Worm (Caenorhabditis elegans) whole organism, L4 larva: ENCODE results near the gene F59E12.15.

Experiments used
- F10B5.3 ChIP-seq: sonication (generic microtip); optimal IDR thresholded peaks from 2 replicates; lab custom pipeline; 2016; ENCODE audit warnings: mild to moderate bottlenecking, missing genetic modification characterization, missing compliant biosample characterization
- F26F4.8 ChIP-seq: fragments of 200-800 bp; sonication (Bioruptor generic); conservative IDR thresholded peaks from 2 replicates; pipeline ENCODE4 v1.3.6; 2022; ENCODE audit warnings: missing genetic modification characterization, missing compliant biosample characterization
- F44E2.7 ChIP-seq: fragments of 200-800 bp; sonication (Bioruptor generic); IDR thresholded peaks from 2 replicates; pipeline ENCODE4 v2.1.2; 2022; ENCODE audit warnings: missing genetic modification characterization, missing compliant biosample characterization
- Y105C5A.15 ChIP-seq: fragments of 200-800 bp; sonication (Bioruptor generic); IDR thresholded peaks from 2 replicates; pipeline ENCODE4 v1.3.6; 2022; ENCODE audit warnings: missing genetic modification characterization, missing compliant biosample characterization
- Y48G9A.11 ChIP-seq: fragments of 200-800 bp; sonication (Bioruptor generic); IDR thresholded peaks from 2 replicates; pipeline ENCODE4 v1.3.6; 2022; ENCODE audit warnings: missing genetic modification reagents, missing genetic modification characterization, missing compliant biosample characterization
- Y75B8A.6 ChIP-seq: fragments of 200-800 bp; sonication (Bioruptor generic); IDR thresholded peaks from 2 replicates; pipeline ENCODE4 v1.3.6; 2022; ENCODE audit warnings: missing genetic modification reagents, missing genetic modification characterization, missing compliant biosample characterization
- ZK337.2 ChIP-seq: fragments of 200-800 bp; sonication (Bioruptor generic); IDR thresholded peaks from 2 replicates; pipeline ENCODE4 v1.3.6; 2022; ENCODE audit warnings: missing genetic modification reagents, missing genetic modification characterization, missing compliant biosample characterization
- ZK546.5 ChIP-seq, 2 experiments: sonication (generic microtip); optimal IDR thresholded peaks; 2 replicates each; lab custom pipeline; 2017; ENCODE audit warnings: missing biosample characterization in 2 of 2, missing genetic modification characterization in 2 of 2
- aha-1 ChIP-seq: fragments of 150-350 bp; peaks from one replicate; lab custom pipeline; 2014; ENCODE audit warnings: missing biosample characterization, missing genetic modification characterization
- ceh-20 ChIP-seq: fragments of 200-800 bp; sonication (Bioruptor generic); IDR thresholded peaks from 2 replicates; pipeline ENCODE4 v1.3.6; 2022; ENCODE audit warnings: missing genetic modification reagents, missing genetic modification characterization, missing compliant biosample characterization
- ceh-32 ChIP-seq: sonication (generic microtip); optimal IDR thresholded peaks from 2 replicates; lab custom pipeline; 2016; ENCODE audit warnings: mild to moderate bottlenecking, missing genetic modification characterization, missing compliant biosample characterization; ENCODE audit not compliant: poor library complexity
- daf-12 ChIP-seq: fragments of 150-350 bp; optimal IDR thresholded peaks from 2 replicates; lab custom pipeline; 2014; ENCODE audit warnings: missing biosample characterization, missing genetic modification reagents, missing genetic modification characterization
- daf-19 ChIP-seq: fragments of 200-800 bp; sonication (Bioruptor generic); conservative IDR thresholded peaks from 2 replicates; pipeline ENCODE4 v1.3.6; 2022; ENCODE audit warnings: missing genetic modification characterization, missing compliant biosample characterization
- daf-8 ChIP-seq: fragments of 200-800 bp; sonication (Bioruptor generic); IDR thresholded peaks from 2 replicates; pipeline ENCODE4 v1.3.6; 2022; ENCODE audit warnings: missing genetic modification characterization, missing compliant biosample characterization
- dmd-8 ChIP-seq: fragments of 200-800 bp; sonication (Bioruptor generic); IDR thresholded peaks from 2 replicates; pipeline ENCODE4 v1.3.6; 2022; ENCODE audit warnings: missing genetic modification characterization, missing compliant biosample characterization
- dpl-1 ChIP-seq: fragments of 150-350 bp; optimal IDR thresholded peaks from 2 replicates; lab custom pipeline; 2014; ENCODE audit warnings: missing biosample characterization, missing genetic modification reagents, missing genetic modification characterization
- duxl-1 ChIP-seq: sonication (generic microtip); optimal IDR thresholded peaks from 2 replicates; lab custom pipeline; 2016; ENCODE audit warnings: mild to moderate bottlenecking, missing genetic modification characterization, moderate library complexity, missing compliant biosample characterization; ENCODE audit not compliant: poor library complexity
- dve-1 ChIP-seq: sonication (generic microtip); optimal IDR thresholded peaks from 2 replicates; lab custom pipeline; 2017; ENCODE audit warnings: antibody characterized with exemption, mild to moderate bottlenecking, missing genetic modification characterization, missing compliant biosample characterization; ENCODE audit not compliant: insufficient read depth
- egl-43 ChIP-seq: fragments of 200-800 bp; sonication (Bioruptor generic); IDR thresholded peaks from 2 replicates; pipeline ENCODE4 v1.3.6; 2022; ENCODE audit warnings: missing genetic modification reagents, missing genetic modification characterization, missing compliant biosample characterization
- hlh-30 ChIP-seq: sonication (generic microtip); optimal IDR thresholded peaks from 2 replicates; lab custom pipeline; 2017; ENCODE audit warnings: antibody characterized with exemption, mild to moderate bottlenecking, missing genetic modification characterization, missing compliant biosample characterization; ENCODE audit not compliant: insufficient read depth
- hmg-1.1 ChIP-seq: fragments of 200-800 bp; sonication (Bioruptor generic); IDR thresholded peaks from 2 replicates; pipeline ENCODE4 v1.3.6; 2022; ENCODE audit warnings: missing genetic modification reagents, missing genetic modification characterization, missing compliant biosample characterization
- jun-1 ChIP-seq: fragments of 150-350 bp; optimal IDR thresholded peaks from 2 replicates; lab custom pipeline; 2014; ENCODE audit warnings: missing biosample characterization, missing genetic modification reagents, missing genetic modification characterization
- lin-38 ChIP-seq: fragments of 200-800 bp; sonication (Bioruptor generic); IDR thresholded peaks from 2 replicates; pipeline ENCODE4 v1.3.6; 2022; ENCODE audit warnings: missing genetic modification reagents, missing genetic modification characterization, missing compliant biosample characterization
- lir-3 ChIP-seq: sonication (generic microtip); optimal IDR thresholded peaks from 2 replicates; lab custom pipeline; 2016; ENCODE audit warnings: mild to moderate bottlenecking, missing genetic modification characterization, missing compliant biosample characterization
- lsy-2 ChIP-seq, 2 experiments: fragments of 150-350 bp in 1 of 2; sonication (generic microtip) in 1 of 2; optimal IDR thresholded peaks; 2 replicates each; lab custom pipeline; 2014 to 2017; ENCODE audit warnings: missing biosample characterization in 2 of 2, missing genetic modification characterization in 2 of 2
- madf-5 ChIP-seq, 2 experiments: fragments of 200-800 bp; sonication (Bioruptor generic); IDR thresholded peaks; 2 replicates each; pipeline ENCODE4 v1.3.6; 2022; ENCODE audit warnings: missing compliant biosample characterization in 2 of 2, missing genetic modification characterization in 2 of 2
- mep-1 ChIP-seq: fragments of 150-350 bp; sonication (generic microtip); optimal IDR thresholded peaks from 3 replicates; lab custom pipeline; 2014; ENCODE audit warnings: missing biosample characterization, missing genetic modification characterization
- mes-2 ChIP-seq: sonication (generic microtip); optimal IDR thresholded peaks from 2 replicates; lab custom pipeline; 2016; ENCODE audit warnings: missing genotype, mild to moderate bottlenecking, missing genetic modification characterization, missing compliant biosample characterization; ENCODE audit not compliant: poor library complexity, severe bottlenecking
- nhr-111 ChIP-seq: fragments of 200-800 bp; sonication (Bioruptor generic); optimal IDR thresholded peaks from 2 replicates; lab custom pipeline; 2018; ENCODE audit warnings: mild to moderate bottlenecking, missing genetic modification characterization, missing compliant biosample characterization
- nhr-237 ChIP-seq: sonication (generic microtip); optimal IDR thresholded peaks from 2 replicates; lab custom pipeline; 2017; ENCODE audit warnings: missing biosample characterization, missing genetic modification characterization
- nhr-25 ChIP-seq: sonication (generic microtip); optimal IDR thresholded peaks from 2 replicates; lab custom pipeline; 2017; ENCODE audit warnings: missing genetic modification characterization, mild to moderate bottlenecking, missing compliant biosample characterization, antibody characterized with exemption, moderate library complexity, borderline replicate concordance; ENCODE audit not compliant: insufficient read depth
- nhr-28 ChIP-seq: fragments of 150-350 bp; optimal IDR thresholded peaks from 2 replicates; lab custom pipeline; 2014; ENCODE audit warnings: missing biosample characterization, missing genetic modification characterization
- nhr-41 ChIP-seq: fragments of 200-800 bp; sonication (Bioruptor generic); IDR thresholded peaks from 2 replicates; pipeline ENCODE4 v1.3.6; 2022; ENCODE audit warnings: missing genetic modification reagents, missing genetic modification characterization, missing compliant biosample characterization
- nhr-42 ChIP-seq: fragments of 200-800 bp; sonication (Bioruptor generic); IDR thresholded peaks from 2 replicates; pipeline ENCODE4 v1.3.6; 2022; ENCODE audit warnings: missing genetic modification characterization, missing compliant biosample characterization
- nhr-76 ChIP-seq: fragments of 150-350 bp; optimal IDR thresholded peaks from 2 replicates; lab custom pipeline; 2014; ENCODE audit warnings: missing biosample characterization, missing genetic modification characterization
- nhr-77 ChIP-seq: fragments of 150-350 bp; optimal IDR thresholded peaks from 2 replicates; lab custom pipeline; 2014; ENCODE audit warnings: missing biosample characterization, missing genetic modification characterization
- pqm-1 ChIP-seq: sonication (generic microtip); optimal IDR thresholded peaks from 2 replicates; lab custom pipeline; 2017; ENCODE audit warnings: missing biosample characterization, missing genetic modification characterization
- rbr-2 ChIP-seq: sonication (generic microtip); optimal IDR thresholded peaks from 2 replicates; lab custom pipeline; 2016; ENCODE audit warnings: missing genotype, missing genetic modification characterization, missing compliant biosample characterization
- sdz-12 ChIP-seq: fragments of 200-800 bp; sonication (Bioruptor generic); optimal IDR thresholded peaks from 2 replicates; lab custom pipeline; 2018; ENCODE audit warnings: mild to moderate bottlenecking, missing genetic modification characterization, missing compliant biosample characterization
- set-16 ChIP-seq: fragments of 200-800 bp; sonication (Bioruptor generic); IDR thresholded peaks from 2 replicates; pipeline ENCODE4 v1.3.6; 2022; ENCODE audit warnings: missing genetic modification reagents, missing genetic modification characterization, missing compliant biosample characterization
- spr-3 ChIP-seq: fragments of 200-800 bp; sonication (Bioruptor generic); optimal IDR thresholded peaks from 2 replicates; lab custom pipeline; 2018; ENCODE audit warnings: mild to moderate bottlenecking, missing genetic modification characterization, missing compliant biosample characterization
- tag-97 ChIP-seq: fragments of 200-800 bp; sonication (Bioruptor generic); IDR thresholded peaks from 2 replicates; pipeline ENCODE4 v1.3.6; 2022; ENCODE audit warnings: missing genetic modification characterization, missing compliant biosample characterization
- unc-130 ChIP-seq: sonication (generic microtip); optimal IDR thresholded peaks from 2 replicates; lab custom pipeline; 2016; ENCODE audit warnings: missing genetic modification reagents, missing genetic modification characterization, missing compliant biosample characterization
- unc-62 ChIP-seq, 3 experiments: fragments of 150-350 bp in 1 of 3; sonication (generic microtip); optimal IDR thresholded peaks in 2 of 3; peaks in 1 of 3; 1 replicate in 1 of 3; 2 replicates in 2 of 3; lab custom pipeline; 2014 to 2017; ENCODE audit warnings: missing biosample characterization in 3 of 3, missing genetic modification characterization in 3 of 3, missing genetic modification reagents in 3 of 3, missing genotype in 1 of 3
- zag-1 ChIP-seq: fragments of 150-350 bp; optimal IDR thresholded peaks from 2 replicates; lab custom pipeline; 2014; ENCODE audit warnings: missing biosample characterization, missing genetic modification characterization
- zip-11 ChIP-seq: fragments of 200-800 bp; sonication (Bioruptor generic); IDR thresholded peaks from 2 replicates; pipeline ENCODE4 v1.3.6; 2022; ENCODE audit warnings: missing genetic modification characterization, missing compliant biosample characterization
- zip-2 ChIP-seq: fragments of 150-350 bp; optimal IDR thresholded peaks from 2 replicates; lab custom pipeline; 2014; ENCODE audit warnings: missing biosample characterization, missing genetic modification characterization
- ztf-11 ChIP-seq: fragments of 150-350 bp; optimal IDR thresholded peaks from 2 replicates; lab custom pipeline; 2014; ENCODE audit warnings: missing biosample characterization, missing genetic modification characterization

The F59E12.15 gene

DNA sequence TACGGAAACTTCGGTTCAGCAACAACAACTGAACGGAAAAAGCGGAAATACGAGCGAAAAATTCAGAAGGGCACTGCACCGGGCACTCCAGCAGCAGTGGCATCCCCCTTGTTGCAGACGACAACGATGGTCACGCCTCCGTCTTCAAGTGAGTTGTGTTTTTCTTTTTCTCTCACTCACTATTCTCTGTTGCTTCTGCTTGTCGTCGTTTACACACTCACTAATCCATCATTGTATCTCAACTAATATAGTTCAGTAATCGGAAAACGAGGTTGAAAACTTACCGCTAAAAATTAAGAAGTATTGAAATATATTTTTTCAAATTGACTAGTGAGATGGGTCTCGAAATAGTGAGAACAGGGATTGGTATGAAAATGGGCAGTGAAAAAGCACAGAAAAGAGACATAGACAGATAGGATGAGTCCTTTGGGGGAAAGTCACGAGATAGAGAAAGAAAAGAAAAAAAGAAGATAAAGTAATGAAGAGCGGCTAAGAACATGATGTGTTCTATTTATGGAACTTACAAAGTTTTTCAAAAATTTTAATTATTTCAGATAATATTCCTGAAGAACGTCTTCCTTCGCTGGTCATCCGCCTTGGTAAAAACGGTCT lies 35.1 kb upstream of the F59E12.15 start:
- 0 out of 2 replicates have a peak, but pooled peaks have one; percentile 37 for TF ChIP-seq Y48G9A.11
- no peak for TF ChIP-seq F44E2.7 (GFP tag; lab: Robert Waterston, UW)
- TF ChIP-seq zag-1 (tag; lab: Kevin White, UChicago) = no peak
- peak in 1 of 2 experiments; percentile 50 for TF ChIP-seq lsy-2 (tag; optimal IDR thresholded peaks at IDR 0.05; lab: Kevin White, UChicago)
- no peak for TF ChIP-seq nhr-41 (GFP tag; lab: Robert Waterston, UW)
- TF ChIP-seq nhr-25 = no peak
- TF ChIP-seq rbr-2 (tag; lab: Kevin White, UChicago) = peak; percentile 13
- peak; percentile 73 for TF ChIP-seq hlh-30 (tag; lab: Kevin White, UChicago)
- TF ChIP-seq spr-3 = no peak
- peak; percentile 70 for TF ChIP-seq aha-1 (tag; lab: Kevin White, UChicago)
- no peak for TF ChIP-seq tag-97
- peak; percentile 5 for TF ChIP-seq sdz-12 (GFP tag; lab: Kevin White, UChicago)
- no peak for TF ChIP-seq egl-43 (GFP tag; lab: Robert Waterston, UW)
- peak; percentile 8 for TF ChIP-seq mep-1 (tag; lab: Kevin White, UChicago)
- TF ChIP-seq unc-62 (GFP tag; optimal IDR thresholded peaks at IDR 0.05 in 1 of 2; lab: Kevin White, UChicago) = peak in 1 of 2 experiments; percentile 91
- TF ChIP-seq unc-62 (tag; optimal IDR thresholded peaks at IDR 0.05; lab: Kevin White, UChicago) = no peak
- no peak for TF ChIP-seq duxl-1
- TF ChIP-seq unc-130 (GFP tag; lab: Kevin White, UChicago) = no peak

DNA sequence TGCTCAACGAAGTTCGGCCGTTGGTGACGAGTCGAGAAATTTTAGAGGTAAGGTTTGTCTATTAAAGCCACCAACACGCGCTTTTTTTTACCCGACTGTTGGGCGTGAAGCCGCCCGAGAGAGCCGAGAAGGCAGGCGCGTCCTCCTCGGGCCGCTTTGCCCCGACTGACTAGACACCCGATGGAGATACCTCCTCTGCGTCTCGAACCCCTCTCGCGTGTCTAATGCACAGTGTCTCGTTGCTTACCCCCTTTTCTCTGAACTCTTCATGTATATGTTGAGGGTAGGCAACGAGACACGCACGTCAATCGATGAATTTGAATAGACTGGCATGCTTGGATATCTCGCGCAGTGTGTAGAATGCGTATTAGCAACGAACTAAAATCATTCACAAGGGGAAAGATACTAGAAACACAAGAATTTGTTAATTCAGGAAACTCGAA lies 33.6 kb upstream of the F59E12.15 start:
- TF ChIP-seq Y75B8A.6 (GFP tag; lab: Robert Waterston, UW) = peak; percentile 98
- peak; percentile 17 for TF ChIP-seq F10B5.3 (tag; lab: Kevin White, UChicago)
- peak; percentile 96 for TF ChIP-seq ceh-20 (GFP tag; lab: Robert Waterston, UW)
- peak; percentile 59 for TF ChIP-seq ceh-32
- TF ChIP-seq dve-1 (tag; lab: Kevin White, UChicago) = peak; percentile 80
- TF ChIP-seq nhr-237 (tag; lab: Kevin White, UChicago) = peak; percentile 42
- peak; percentile 83; the same call in 1 of the 2 replicates for TF ChIP-seq daf-8 (GFP tag; lab: Robert Waterston, UW)
- peak; percentile 95 for TF ChIP-seq Y48G9A.11
- peak; percentile 55 for TF ChIP-seq nhr-28 (tag; lab: Kevin White, UChicago)
- peak; percentile 89 for TF ChIP-seq lin-38 (GFP tag; lab: Robert Waterston, UW)
- TF ChIP-seq daf-12 (tag; lab: Kevin White, UChicago) = no peak
- TF ChIP-seq dpl-1 (GFP tag; lab: Kevin White, UChicago) = peak; percentile 37
- TF ChIP-seq tag-97 = peak; percentile 90
- TF ChIP-seq hmg-1.1 (GFP tag; lab: Robert Waterston, UW) = peak; percentile 97
- peak; percentile 99 for TF ChIP-seq nhr-111
- peak; percentile 33 for TF ChIP-seq jun-1 (tag; lab: Kevin White, UChicago)
- TF ChIP-seq dmd-8 (GFP tag; lab: Robert Waterston, UW) = peak; percentile 98
- peak; percentile 72 for TF ChIP-seq lir-3 (tag; lab: Kevin White, UChicago)
- peak; percentile 94 for TF ChIP-seq nhr-42 (GFP tag; lab: Robert Waterston, UW)
- TF ChIP-seq Y105C5A.15 = peak; percentile 99
- TF ChIP-seq F26F4.8 (GFP tag; lab: Robert Waterston, UW) = peak; percentile 57; the same call in 1 of the 2 replicates
- TF ChIP-seq nhr-77 (tag; lab: Kevin White, UChicago) = peak; percentile 79
- no peak for TF ChIP-seq ZK546.5 (tag; optimal IDR thresholded peaks at IDR 0.05; lab: Kevin White, UChicago)
- peak; percentile 88 for TF ChIP-seq ZK337.2 (GFP tag; lab: Robert Waterston, UW)
- TF ChIP-seq zip-11 = peak; percentile 67; the same call in 1 of the 2 replicates
- peak; percentile 11 for TF ChIP-seq pqm-1
- TF ChIP-seq set-16 = peak; percentile 99
- TF ChIP-seq madf-5 (GFP tag; IDR thresholded peaks at IDR 0.05; lab: Robert Waterston, UW) = peak; percentile 95 to 98
- no peak for TF ChIP-seq zip-2 (tag; lab: Kevin White, UChicago)
- peak; percentile 94 for TF ChIP-seq spr-3
- peak; percentile 96 for TF ChIP-seq rbr-2 (tag; lab: Kevin White, UChicago)
- TF ChIP-seq mes-2 (tag; lab: Kevin White, UChicago) = peak; percentile 86
- peak; percentile 100 for TF ChIP-seq sdz-12 (GFP tag; lab: Kevin White, UChicago)
- 0 out of 2 replicates have a peak, but pooled peaks have one; percentile 51 for TF ChIP-seq daf-19
- peak; percentile 29 for TF ChIP-seq ztf-11 (tag; lab: Kevin White, UChicago)
- TF ChIP-seq nhr-76 (tag; lab: Kevin White, UChicago) = no peak
